Worm (Caenorhabditis elegans): Measurements from ENCODE around the gene C16C8.5.
"Not testable (repeated sequence)": the region's sequence is repeated elsewhere in the genome, so short reads cannot be mapped to it uniquely, and the experiment has no call there.

C16C8.5 gene

DNA sequence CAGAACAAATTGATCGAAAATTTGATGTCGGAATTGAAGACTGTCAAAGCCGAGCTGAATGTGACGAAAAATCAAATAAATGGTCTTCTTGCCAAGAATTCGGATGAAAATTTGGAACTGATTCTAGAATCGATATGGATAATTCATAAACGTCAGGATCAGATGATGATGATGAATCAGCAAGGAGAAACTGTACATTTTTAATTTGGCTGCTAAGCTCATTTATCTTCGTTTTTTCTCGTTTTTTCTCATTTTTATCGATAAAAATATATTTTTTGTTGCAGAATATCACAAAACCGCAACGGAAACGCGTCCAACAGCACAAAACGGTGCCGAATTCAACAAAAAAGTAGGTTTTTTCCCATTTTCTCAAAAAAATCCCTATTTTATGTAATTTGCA, 4.3 kb upstream of the C16C8.5 start, which contains the start of gene C16C8.14:
Gene C16C8.14 (plus strand): TSS at position 301 of the 400 bp plus-strand sequence.
- not testable (repeated sequence) for TF ChIP-seq sma-9 (GFP tag; optimal IDR thresholded peaks at IDR 0.05); sma-9 (tag; optimal IDR thresholded peaks at IDR 0.05); ztf-11 (tag; optimal IDR thresholded peaks at IDR 0.05); fos-1 (tag; optimal IDR thresholded peaks at IDR 0.05)

ce11 chrII:3448776-3449280, 3.6 kb upstream of the C16C8.5 start, which contains the start of gene C16C8.25:
C16C8.25 (plus strand) TSS chrII:3449230.
- TF ChIP-seq R02D3.7 (tag; optimal IDR thresholded peaks at IDR 0.05) (no peak), lin-39 (tag; optimal IDR thresholded peaks at IDR 0.05) (no peak), nhr-129 (tag; optimal IDR thresholded peaks at IDR 0.05) (no peak), alr-1 (tag; optimal IDR thresholded peaks at IDR 0.05) (no peak), unc-55 (GFP tag; optimal IDR thresholded peaks at IDR 0.05) (no peak), lin-13 (GFP tag; optimal IDR thresholded peaks at IDR 0.05) (no peak), ceh-82 (tag; optimal IDR thresholded peaks at IDR 0.05) (no peak), sma-3 (GFP tag; optimal IDR thresholded peaks at IDR 0.05) (no peak), unc-39 (tag; optimal IDR thresholded peaks at IDR 0.05) (no peak), nhr-10 (tag; optimal IDR thresholded peaks at IDR 0.05) (no peak), lin-11 (tag; optimal IDR thresholded peaks at IDR 0.05) (no peak), skn-1 (tag; optimal IDR thresholded peaks at IDR 0.05) (no peak)

- no peak for TF ChIP-seq peb-1 (tag; optimal IDR thresholded peaks at IDR 0.05)
These were observed 2.7 kb upstream of the C16C8.5 start, which contains the start of gene C16C8.21 for ce11 chrII:3447906-3448305. C16C8.21 (plus strand) TSS chrII:3448206.

DNA sequence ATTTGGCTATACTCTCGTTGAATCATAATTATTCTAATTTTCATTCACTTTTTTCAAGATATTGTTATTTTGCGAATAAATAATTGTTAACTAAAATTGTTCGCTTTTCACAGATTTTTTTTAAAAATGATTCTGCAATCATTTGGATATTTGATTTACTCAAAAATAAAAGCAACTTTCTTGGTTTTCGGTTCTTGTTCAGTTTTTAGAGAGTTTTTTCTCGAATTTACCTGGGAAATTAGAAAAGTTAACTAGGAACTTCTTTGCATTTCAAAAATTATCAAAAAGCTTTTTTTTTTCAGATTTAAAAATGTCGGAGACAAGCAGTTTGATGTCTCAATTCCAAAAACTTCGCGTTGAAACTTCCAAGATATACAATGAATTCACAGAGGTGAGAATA, 1.5 kb upstream of the C16C8.5 start, which contains the start of the genes C16C8.20 and gldi-6:
Gene C16C8.20 (plus strand): TSS at position 301 of the 400 bp plus-strand sequence.
Gene gldi-6 (plus strand): TSS at position 301 of the 400 bp plus-strand sequence.
- no peak for TF ChIP-seq nhr-6 (tag; optimal IDR thresholded peaks at IDR 0.05)

ce11 chrII:3444280-3444679, 905 bp downstream of the C16C8.5 start, which contains the start of gene C16C8.4:
C16C8.4 (minus strand) TSS chrII:3444380.
- TF ChIP-seq mdl-1 (tag; optimal IDR thresholded peaks at IDR 0.05) = no peak
- no peak for TF ChIP-seq C34F6.9 (tag; optimal IDR thresholded peaks at IDR 0.05)
- TF ChIP-seq fos-1 (tag; optimal IDR thresholded peaks at IDR 0.05) = no peak
- no peak for TF ChIP-seq egl-27 (tag; optimal IDR thresholded peaks at IDR 0.05)
- no peak for TF ChIP-seq alr-1 (tag; optimal IDR thresholded peaks at IDR 0.05)
- TF ChIP-seq nhr-6 (tag; optimal IDR thresholded peaks at IDR 0.05) = no peak
- no peak for TF ChIP-seq sma-3 (GFP tag; optimal IDR thresholded peaks at IDR 0.05)
- TF ChIP-seq mbf-1 (tag; optimal IDR thresholded peaks at IDR 0.05) = no peak
- TF ChIP-seq nhr-25 (tag; optimal IDR thresholded peaks at IDR 0.05) = no peak
- TF ChIP-seq ztf-11 (tag; optimal IDR thresholded peaks at IDR 0.05) = no peak
- TF ChIP-seq aly-2 (tag; optimal IDR thresholded peaks at IDR 0.05) = no peak
- TF ChIP-seq ztf-1 (GFP tag; conservative IDR thresholded peaks at IDR 0.05) = no peak
- TF ChIP-seq nhr-77 (tag; optimal IDR thresholded peaks at IDR 0.05) = no peak
- TF ChIP-seq ZK546.5 (tag; optimal IDR thresholded peaks at IDR 0.05) = no peak
- no peak for TF ChIP-seq mab-5 (tag; optimal IDR thresholded peaks at IDR 0.05)
- no peak for TF ChIP-seq elt-1 (tag; optimal IDR thresholded peaks at IDR 0.05)
- TF ChIP-seq ceh-16 (tag; optimal IDR thresholded peaks at IDR 0.05) = no peak

DNA sequence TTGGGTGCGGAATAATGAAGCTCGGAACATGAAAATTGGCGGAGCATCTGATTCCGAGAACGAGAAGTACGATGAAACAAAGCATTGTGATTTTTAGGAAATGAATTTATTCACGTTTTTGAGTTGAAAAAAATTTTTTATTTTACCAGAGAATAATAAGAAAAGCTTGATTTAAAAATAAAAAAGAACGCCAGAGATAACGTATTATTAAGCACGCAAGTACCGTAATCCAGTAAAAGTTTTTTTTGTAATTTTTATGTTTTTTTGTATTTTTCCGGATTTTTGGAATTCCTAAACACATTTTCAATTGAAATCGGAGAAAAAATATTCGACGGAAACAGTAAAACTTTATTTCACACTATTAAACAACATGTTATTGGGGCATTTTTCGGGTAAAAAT, 2.0 kb downstream of the C16C8.5 start, which contains the start of gene C16C8.22:
Gene C16C8.22 (minus strand): TSS at position 101 of the 400 bp plus-strand sequence.
- TF ChIP-seq ceh-82 (tag; optimal IDR thresholded peaks at IDR 0.05) (no peak), unc-55 (GFP tag; optimal IDR thresholded peaks at IDR 0.05) (no peak), ztf-1 (GFP tag; conservative IDR thresholded peaks at IDR 0.05) (no peak), nhr-237 (tag; optimal IDR thresholded peaks at IDR 0.05) (no peak), mbf-1 (tag; optimal IDR thresholded peaks at IDR 0.05) (no peak), ama-1 (optimal IDR thresholded peaks at IDR 0.05) (no peak), unc-39 (tag; optimal IDR thresholded peaks at IDR 0.05) (no peak), nhr-25 (tag; optimal IDR thresholded peaks at IDR 0.05) (no peak), mab-5 (tag; optimal IDR thresholded peaks at IDR 0.05) (no peak), blmp-1 (tag; optimal IDR thresholded peaks at IDR 0.05; ENCODE audit: insufficient read depth) (no peak), sma-3 (GFP tag; optimal IDR thresholded peaks at IDR 0.05) (no peak), gmeb-1 (tag; optimal IDR thresholded peaks at IDR 0.05) (no peak), F13H6.1 (tag; optimal IDR thresholded peaks at IDR 0.05) (no peak), ztf-11 (tag; optimal IDR thresholded peaks at IDR 0.05) (no peak), skn-1 (tag; optimal IDR thresholded peaks at IDR 0.05) (no peak), zag-1 (tag; optimal IDR thresholded peaks at IDR 0.05) (no peak), C34F6.9 (tag; optimal IDR thresholded peaks at IDR 0.05) (no peak), nhr-11 (tag; optimal IDR thresholded peaks at IDR 0.05) (no peak), lin-39 (tag; optimal IDR thresholded peaks at IDR 0.05) (no peak)

Measured in whole organism, L2 larva.